Comparison of ENCODE assay signal across 1 fruit fly cellular context in genomic region chr3R:11649449-11649848, dm6.
TF ChIP-seq lines count a peak whose summit lies in the region.

No protein-coding gene starts in this region.

TF ChIP-seq in whole organism, embryonic, 481 proteins besides CTCF, POLR2A, EP300 and RAD21 (continued from another document and continues in another):
- TF ChIP-seq tgo (GFP tag; IDR thresholded peaks at IDR 0.05; lab: Robert Waterston, UW), result peak; percentile 97
- TF ChIP-seq ATbp (GFP tag; optimal IDR thresholded peaks at IDR 0.05; lab: Kevin White, UChicago), result peak; percentile 86
- TF ChIP-seq CG12071 (GFP tag; optimal IDR thresholded peaks at IDR 0.05; lab: Kevin White, UChicago), result peak; percentile 97
- no peak for TF ChIP-seq Scr (GFP tag; IDR thresholded peaks at IDR 0.05; lab: Robert Waterston, UW; ENCODE audit: partially characterized antibody)
- no peak for TF ChIP-seq pan (optimal IDR thresholded peaks at IDR 0.05; lab: Kevin White, UChicago)
- peak in 1 of 2 experiments; percentile 99 for TF ChIP-seq pan (GFP tag; optimal IDR thresholded peaks at IDR 0.05 in 1 of 2, IDR thresholded peaks at IDR 0.05 in 1 of 2)
- peak; percentile 94 for TF ChIP-seq Mad (GFP tag; optimal IDR thresholded peaks at IDR 0.05; lab: Kevin White, UChicago)
- peak; percentile 84 for TF ChIP-seq CG18262 (tag; optimal IDR thresholded peaks at IDR 0.05; lab: Kevin White, UChicago)
- peak; percentile 95 for TF ChIP-seq B-H1 (GFP tag; IDR thresholded peaks at IDR 0.05; lab: Robert Waterston, UW)
- peak; percentile 46; the same call in 1 of the 2 replicates for TF ChIP-seq Dref (GFP tag; IDR thresholded peaks at IDR 0.05; lab: Robert Waterston, UW)
- no peak for TF ChIP-seq Tbp (GFP tag; optimal IDR thresholded peaks at IDR 0.05; lab: Kevin White, UChicago)
- TF ChIP-seq CG7928 (GFP tag; optimal IDR thresholded peaks at IDR 0.05; lab: Kevin White, UChicago), result peak; percentile 81
- TF ChIP-seq CG4730 (GFP tag; IDR thresholded peaks at IDR 0.05; lab: Robert Waterston, UW), result peak; percentile 95
- TF ChIP-seq luna (GFP tag; optimal IDR thresholded peaks at IDR 0.05; lab: Kevin White, UChicago), result peak; percentile 97
- peak; percentile 80 for TF ChIP-seq CG6683 (GFP tag; optimal IDR thresholded peaks at IDR 0.05; lab: Kevin White, UChicago)
- peak; percentile 71 for TF ChIP-seq Nf-YB (GFP tag; optimal IDR thresholded peaks at IDR 0.05; lab: Kevin White, UChicago)
- TF ChIP-seq kah (GFP tag; optimal IDR thresholded peaks at IDR 0.05; lab: Kevin White, UChicago), result peak; percentile 74
- TF ChIP-seq gce (GFP tag; IDR thresholded peaks at IDR 0.05; lab: Robert Waterston, UW), result peak; percentile 91; the same call in 2 of the 3 replicates
- TF ChIP-seq Chrac-16 (GFP tag; optimal IDR thresholded peaks at IDR 0.05; lab: Kevin White, UChicago), result peak; percentile 95
- TF ChIP-seq oc (tag; optimal IDR thresholded peaks at IDR 0.05; lab: Kevin White, UChicago), result peak; percentile 93
- TF ChIP-seq Usf (GFP tag; optimal IDR thresholded peaks at IDR 0.05; lab: Kevin White, UChicago), result peak; percentile 85
- peak; percentile 90 for TF ChIP-seq dm (GFP tag; optimal IDR thresholded peaks at IDR 0.05; lab: Kevin White, UChicago)
- TF ChIP-seq CG13624 (GFP tag; optimal IDR thresholded peaks at IDR 0.05; lab: Kevin White, UChicago), result peak; percentile 98
- TF ChIP-seq CG4282 (GFP tag; optimal IDR thresholded peaks at IDR 0.05; lab: Kevin White, UChicago), result peak; percentile 96
- TF ChIP-seq CG10654 (GFP tag; optimal IDR thresholded peaks at IDR 0.05; lab: Kevin White, UChicago), result peak; percentile 95
- peak; percentile 63 for TF ChIP-seq YL-1 (GFP tag; optimal IDR thresholded peaks at IDR 0.05; lab: Kevin White, UChicago)
- peak in 1 of 3 experiments; percentile 58 for TF ChIP-seq lola (GFP tag; optimal IDR thresholded peaks at IDR 0.05; lab: Kevin White, UChicago)
- TF ChIP-seq CrebB (tag; optimal IDR thresholded peaks at IDR 0.05; lab: Kevin White, UChicago), result peak; percentile 93
- peak; percentile 99 for TF ChIP-seq CG32532 (GFP tag; IDR thresholded peaks at IDR 0.05; lab: Robert Waterston, UW)
- peak; percentile 41 for TF ChIP-seq CG2202 (tag; optimal IDR thresholded peaks at IDR 0.05; lab: Kevin White, UChicago)
- peak; percentile 88 for TF ChIP-seq CG17829 (tag; optimal IDR thresholded peaks at IDR 0.05; lab: Kevin White, UChicago)
- TF ChIP-seq D19B (GFP tag; optimal IDR thresholded peaks at IDR 0.05; lab: Kevin White, UChicago), result peak; percentile 90
- TF ChIP-seq Jarid2 (GFP tag; optimal IDR thresholded peaks at IDR 0.05; lab: Kevin White, UChicago), result peak; percentile 69
- peak; percentile 92 for TF ChIP-seq odd (GFP tag; optimal IDR thresholded peaks at IDR 0.05; lab: Kevin White, UChicago)
- TF ChIP-seq gcm (GFP tag; optimal IDR thresholded peaks at IDR 0.05; lab: Kevin White, UChicago), result peak; percentile 83
- TF ChIP-seq Dad (GFP tag; optimal IDR thresholded peaks at IDR 0.05; lab: Kevin White, UChicago), result peak; percentile 96
- peak; percentile 94 for TF ChIP-seq MBD-R2 (GFP tag; IDR thresholded peaks at IDR 0.05; lab: Robert Waterston, UW)
- peak; percentile 95 for TF ChIP-seq Camta (GFP tag; optimal IDR thresholded peaks at IDR 0.05; lab: Kevin White, UChicago)
- no peak for TF ChIP-seq Opbp (GFP tag; IDR thresholded peaks at IDR 0.05; lab: Robert Waterston, UW; ENCODE audit: partially characterized antibody)
- TF ChIP-seq Atf6 (GFP tag; IDR thresholded peaks at IDR 0.05; lab: Robert Waterston, UW), result peak; percentile 97
- peak; percentile 91 for TF ChIP-seq CG7357 (GFP tag; IDR thresholded peaks at IDR 0.05; lab: Robert Waterston, UW)
- peak; percentile 86 for TF ChIP-seq Blimp-1 (GFP tag; optimal IDR thresholded peaks at IDR 0.05; lab: Kevin White, UChicago)
- TF ChIP-seq crp (GFP tag; optimal IDR thresholded peaks at IDR 0.05; lab: Kevin White, UChicago), result peak in 1 of 2 experiments; percentile 55
- TF ChIP-seq Hr78 (GFP tag; optimal IDR thresholded peaks at IDR 0.05; lab: Kevin White, UChicago), result peak in 1 of 2 experiments; percentile 46
- TF ChIP-seq CG7839 (tag; optimal IDR thresholded peaks at IDR 0.05; lab: Kevin White, UChicago), result peak; percentile 97
- TF ChIP-seq BtbVII (GFP tag; optimal IDR thresholded peaks at IDR 0.05; lab: Kevin White, UChicago), result peak; percentile 93
- TF ChIP-seq CG17385 (GFP tag; optimal IDR thresholded peaks at IDR 0.05; lab: Kevin White, UChicago), result peak; percentile 93
- peak; percentile 88 for TF ChIP-seq Nf-YC (tag; optimal IDR thresholded peaks at IDR 0.05; lab: Kevin White, UChicago)
- peak; percentile 95 for TF ChIP-seq CG5953 (GFP tag; IDR thresholded peaks at IDR 0.05; lab: Robert Waterston, UW)
- peak; percentile 86 for TF ChIP-seq salm (tag; optimal IDR thresholded peaks at IDR 0.05; lab: Kevin White, UChicago)
- peak; percentile 60 for TF ChIP-seq CG10431 (GFP tag; optimal IDR thresholded peaks at IDR 0.05; lab: Kevin White, UChicago)
- TF ChIP-seq esg (GFP tag; conservative IDR thresholded peaks at IDR 0.05; lab: Robert Waterston, UW), result peak; percentile 97
- TF ChIP-seq Mrtf (GFP tag; IDR thresholded peaks at IDR 0.05; lab: Robert Waterston, UW), result peak; percentile 97
- peak; percentile 88 for TF ChIP-seq CG3163 (GFP tag; optimal IDR thresholded peaks at IDR 0.05; lab: Kevin White, UChicago)
- TF ChIP-seq cwo (GFP tag; optimal IDR thresholded peaks at IDR 0.05; lab: Kevin White, UChicago), result peak; percentile 91
- peak; percentile 71 for TF ChIP-seq fd64A (GFP tag; optimal IDR thresholded peaks at IDR 0.05; lab: Kevin White, UChicago)
- TF ChIP-seq CG18619 (GFP tag; optimal IDR thresholded peaks at IDR 0.05; lab: Kevin White, UChicago), result peak; percentile 94
- peak; percentile 92 for TF ChIP-seq CG15514 (GFP tag; optimal IDR thresholded peaks at IDR 0.05; lab: Kevin White, UChicago)
- TF ChIP-seq Bgb (GFP tag; IDR thresholded peaks at IDR 0.05; lab: Robert Waterston, UW; ENCODE audit: partially characterized antibody), result no peak
- no peak for TF ChIP-seq hb (GFP tag; IDR thresholded peaks at IDR 0.05; lab: Robert Waterston, UW; ENCODE audit: partially characterized antibody)
- TF ChIP-seq CG31388 (GFP tag; optimal IDR thresholded peaks at IDR 0.05; lab: Kevin White, UChicago), result peak; percentile 94
- peak; percentile 52 for TF ChIP-seq CG6254 (GFP tag; optimal IDR thresholded peaks at IDR 0.05; lab: Kevin White, UChicago)
- TF ChIP-seq CG13296 (GFP tag; optimal IDR thresholded peaks at IDR 0.05; lab: Kevin White, UChicago), result peak; percentile 97
- peak; percentile 95 to 96 for TF ChIP-seq chif (GFP tag; optimal IDR thresholded peaks at IDR 0.05; lab: Kevin White, UChicago)
- TF ChIP-seq CG4854 (GFP tag; optimal IDR thresholded peaks at IDR 0.05; lab: Kevin White, UChicago), result peak; percentile 95
- TF ChIP-seq ken (GFP tag; IDR thresholded peaks at IDR 0.05; lab: Robert Waterston, UW), result peak; percentile 96
- TF ChIP-seq tna (GFP tag; IDR thresholded peaks at IDR 0.05; lab: Robert Waterston, UW; ENCODE audit: partially characterized antibody), result no peak
- TF ChIP-seq gfzf (GFP tag; optimal IDR thresholded peaks at IDR 0.05; lab: Kevin White, UChicago), result peak; percentile 0
- TF ChIP-seq CG9932 (GFP tag; IDR thresholded peaks at IDR 0.05; lab: Robert Waterston, UW), result peak; percentile 99
- no peak for TF ChIP-seq CG15479 (GFP tag; optimal IDR thresholded peaks at IDR 0.05; lab: Kevin White, UChicago)
- TF ChIP-seq CG8281 (tag; optimal IDR thresholded peaks at IDR 0.05; lab: Kevin White, UChicago), result peak; percentile 81
- peak; percentile 96 for TF ChIP-seq CG11085 (GFP tag; IDR thresholded peaks at IDR 0.05; lab: Robert Waterston, UW)
- peak; percentile 96 for TF ChIP-seq jumu (GFP tag; optimal IDR thresholded peaks at IDR 0.05; lab: Kevin White, UChicago)
- peak; percentile 94 for TF ChIP-seq disco-r (GFP tag; optimal IDR thresholded peaks at IDR 0.05; lab: Kevin White, UChicago)
- TF ChIP-seq CHES-1-like (GFP tag; optimal IDR thresholded peaks at IDR 0.05; lab: Kevin White, UChicago), result peak; percentile 98
- TF ChIP-seq H15 (GFP tag; IDR thresholded peaks at IDR 0.05; lab: Robert Waterston, UW), result peak; percentile 96
- TF ChIP-seq abd-A (tag; optimal IDR thresholded peaks at IDR 0.05; lab: Kevin White, UChicago), result peak; percentile 52
- TF ChIP-seq CG15269 (tag; optimal IDR thresholded peaks at IDR 0.05; lab: Kevin White, UChicago), result peak; percentile 98
- peak; percentile 95 for TF ChIP-seq dati (GFP tag; IDR thresholded peaks at IDR 0.05; lab: Robert Waterston, UW)
- TF ChIP-seq CG6854 (GFP tag; optimal IDR thresholded peaks at IDR 0.05; lab: Kevin White, UChicago), result peak; percentile 89
- TF ChIP-seq nerfin-2 (GFP tag; IDR thresholded peaks at IDR 0.05; lab: Robert Waterston, UW; ENCODE audit: partially characterized antibody), result no peak
- peak; percentile 89 for TF ChIP-seq p53 (GFP tag; optimal IDR thresholded peaks at IDR 0.05; lab: Kevin White, UChicago)
- TF ChIP-seq CG10543 (GFP tag; optimal IDR thresholded peaks at IDR 0.05; lab: Kevin White, UChicago), result peak; percentile 98
- TF ChIP-seq wek (GFP tag; optimal IDR thresholded peaks at IDR 0.05; lab: Kevin White, UChicago), result peak; percentile 84
- TF ChIP-seq tap (tag; optimal IDR thresholded peaks at IDR 0.05; lab: Kevin White, UChicago), result peak; percentile 93
- TF ChIP-seq caup (GFP tag; optimal IDR thresholded peaks at IDR 0.05; lab: Kevin White, UChicago; ENCODE audit: severe bottlenecking), result peak; percentile 96
- peak; percentile 96 for TF ChIP-seq pum (GFP tag; optimal IDR thresholded peaks at IDR 0.05; lab: Kevin White, UChicago)
- peak; percentile 92 for TF ChIP-seq aop (GFP tag; IDR thresholded peaks at IDR 0.05; lab: Robert Waterston, UW)
- peak; percentile 86 for TF ChIP-seq zen (tag; optimal IDR thresholded peaks at IDR 0.05; lab: Kevin White, UChicago)
- TF ChIP-seq Trl (optimal IDR thresholded peaks at IDR 0.05; lab: Kevin White, UChicago), result no peak
- TF ChIP-seq Trl (GFP tag; optimal IDR thresholded peaks at IDR 0.05; lab: Kevin White, UChicago), result peak; percentile 98
- TF ChIP-seq repo (GFP tag; optimal IDR thresholded peaks at IDR 0.05; lab: Kevin White, UChicago), result peak; percentile 96
- TF ChIP-seq ci (GFP tag; IDR thresholded peaks at IDR 0.05; lab: Robert Waterston, UW), result peak; percentile 98
- TF ChIP-seq yki (optimal IDR thresholded peaks at IDR 0.05; lab: Kevin White, UChicago), result no peak
- TF ChIP-seq CG14965 (GFP tag; optimal IDR thresholded peaks at IDR 0.05; lab: Kevin White, UChicago; ENCODE audit: borderline replicate concordance), result peak; percentile 73
- peak; percentile 95 for TF ChIP-seq CG1233 (GFP tag; optimal IDR thresholded peaks at IDR 0.05; lab: Kevin White, UChicago)
- TF ChIP-seq wor (GFP tag; IDR thresholded peaks at IDR 0.05; lab: Robert Waterston, UW), result peak; percentile 91
- TF ChIP-seq hkb (optimal IDR thresholded peaks at IDR 0.05; lab: Kevin White, UChicago), result no peak
- peak; percentile 97 for TF ChIP-seq hkb (GFP tag; IDR thresholded peaks at IDR 0.05; lab: Robert Waterston, UW)
- peak; percentile 95 for TF ChIP-seq CG12942 (GFP tag; optimal IDR thresholded peaks at IDR 0.05; lab: Kevin White, UChicago)
- TF ChIP-seq CG1529 (GFP tag; optimal IDR thresholded peaks at IDR 0.05; lab: Kevin White, UChicago), result peak; percentile 79
- peak; percentile 95 to 98 for TF ChIP-seq Pdp1 (GFP tag; optimal IDR thresholded peaks at IDR 0.05; lab: Kevin White, UChicago)
- peak; percentile 97 for TF ChIP-seq az2 (GFP tag; optimal IDR thresholded peaks at IDR 0.05; lab: Kevin White, UChicago)
- TF ChIP-seq NFAT (GFP tag; IDR thresholded peaks at IDR 0.05; lab: Robert Waterston, UW), result peak; percentile 99
- TF ChIP-seq da (GFP tag; optimal IDR thresholded peaks at IDR 0.05; lab: Kevin White, UChicago), result peak; percentile 95
- TF ChIP-seq CG42726 (GFP tag; IDR thresholded peaks at IDR 0.05; lab: Robert Waterston, UW; ENCODE audit: partially characterized antibody), result no peak
- TF ChIP-seq CG1603 (tag; optimal IDR thresholded peaks at IDR 0.05; lab: Kevin White, UChicago), result peak; percentile 93
- TF ChIP-seq CG1024 (GFP tag; IDR thresholded peaks at IDR 0.05; lab: Robert Waterston, UW), result peak; percentile 89
- no peak for TF ChIP-seq knrl (GFP tag; IDR thresholded peaks at IDR 0.05; lab: Robert Waterston, UW; ENCODE audit: partially characterized antibody)
- TF ChIP-seq fd102C (GFP tag; optimal IDR thresholded peaks at IDR 0.05; lab: Kevin White, UChicago), result peak; percentile 54
- TF ChIP-seq Ptx1 (GFP tag; IDR thresholded peaks at IDR 0.05; lab: Robert Waterston, UW), result peak; percentile 97
- TF ChIP-seq CG2199 (GFP tag; IDR thresholded peaks at IDR 0.05; lab: Robert Waterston, UW), result peak; percentile 92; the same call in 2 of the 3 replicates
- TF ChIP-seq ranshi (GFP tag; IDR thresholded peaks at IDR 0.05; lab: Robert Waterston, UW), result peak; percentile 97
- peak; percentile 95 for TF ChIP-seq ERR (GFP tag; optimal IDR thresholded peaks at IDR 0.05; lab: Kevin White, UChicago)
- peak in 1 of 2 experiments; percentile 87 for TF ChIP-seq bsh (GFP tag; optimal IDR thresholded peaks at IDR 0.05; lab: Kevin White, UChicago)
- TF ChIP-seq Antp (GFP tag; optimal IDR thresholded peaks at IDR 0.05; lab: Kevin White, UChicago), result peak; percentile 98
- TF ChIP-seq rib (GFP tag; IDR thresholded peaks at IDR 0.05; lab: Robert Waterston, UW), result peak; percentile 97
- TF ChIP-seq pfk (GFP tag; optimal IDR thresholded peaks at IDR 0.05; lab: Kevin White, UChicago), result peak; percentile 34
- peak; percentile 59; the same call in 1 of the 2 replicates for TF ChIP-seq CG4360 (GFP tag; IDR thresholded peaks at IDR 0.05; lab: Robert Waterston, UW)
- peak; percentile 73 for TF ChIP-seq gsb-n (tag; optimal IDR thresholded peaks at IDR 0.05; lab: Kevin White, UChicago)
- peak; percentile 94 for TF ChIP-seq slp2 (GFP tag; optimal IDR thresholded peaks at IDR 0.05; lab: Kevin White, UChicago)
- TF ChIP-seq ash1 (GFP tag; optimal IDR thresholded peaks at IDR 0.05; lab: Kevin White, UChicago), result peak; percentile 73
- TF ChIP-seq CG13287 (GFP tag; IDR thresholded peaks at IDR 0.05; lab: Robert Waterston, UW; ENCODE audit: partially characterized antibody), result no peak
- peak; percentile 98 for TF ChIP-seq H2.0 (GFP tag; IDR thresholded peaks at IDR 0.05; lab: Robert Waterston, UW)
- peak; percentile 20 for TF ChIP-seq trem (tag; optimal IDR thresholded peaks at IDR 0.05; lab: Kevin White, UChicago)
- TF ChIP-seq HLH3B (GFP tag; IDR thresholded peaks at IDR 0.05; lab: Robert Waterston, UW), result peak; percentile 97
- no peak for TF ChIP-seq HLH4C (GFP tag; IDR thresholded peaks at IDR 0.05; lab: Robert Waterston, UW; ENCODE audit: partially characterized antibody)
- peak; percentile 93 for TF ChIP-seq CkIIα-i1 (GFP tag; IDR thresholded peaks at IDR 0.05; lab: Robert Waterston, UW)
- TF ChIP-seq CG8944 (GFP tag; optimal IDR thresholded peaks at IDR 0.05; lab: Kevin White, UChicago), result peak; percentile 97
